Worm (Caenorhabditis elegans): ENCODE results near the gene F54D1.6.

DNA sequence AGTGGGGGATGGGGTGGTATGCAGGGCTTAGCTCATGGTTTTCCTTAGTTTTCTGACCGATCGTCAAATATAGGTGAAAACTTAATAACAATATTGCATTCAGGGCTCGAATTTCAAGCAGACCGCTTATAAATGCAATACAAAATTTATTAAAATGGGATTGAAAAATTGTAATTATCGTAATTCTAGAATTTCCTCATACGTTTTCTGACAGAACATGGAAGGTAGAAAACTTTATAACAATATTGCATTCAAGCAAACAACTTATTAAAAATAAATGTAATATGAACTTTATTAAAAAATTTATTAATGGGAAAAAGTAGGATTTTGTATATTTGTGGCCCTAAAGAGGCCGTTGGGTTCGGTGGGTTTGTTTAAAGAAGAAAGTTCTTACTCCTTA is 36.1 kb downstream of the F54D1.6 start:
- no peak for TF ChIP-seq drap-1 (GFP tag; optimal IDR thresholded peaks at IDR 0.05)
- no peak for TF ChIP-seq snpc-4 (tag; optimal IDR thresholded peaks at IDR 0.05)
- no peak for TF ChIP-seq ces-1 (GFP tag; optimal IDR thresholded peaks at IDR 0.05)
- TF ChIP-seq lin-13 (tag; optimal IDR thresholded peaks at IDR 0.05) = no peak
- TF ChIP-seq nhr-28 (tag; optimal IDR thresholded peaks at IDR 0.05) = no peak
